Worm (Caenorhabditis elegans) whole organism, young adult: ENCODE data around the gene rft-2.

Experiments
- B0336.3 ChIP-seq: fragments of 200-800 bp; sonication (Bioruptor generic); IDR thresholded peaks from 2 replicates; pipeline ENCODE4 v1.3.6; 2022; ENCODE audit warnings: missing genetic modification characterization, missing compliant biosample characterization
- Y53F4B.3 ChIP-seq: fragments of 200-800 bp; sonication (Bioruptor generic); IDR thresholded peaks from 2 replicates; pipeline ENCODE4 v1.3.6; 2022; ENCODE audit warnings: missing genetic modification reagents, missing genetic modification characterization, missing compliant biosample characterization
- ama-1 ChIP-seq, 3 experiments: fragments of 150-350 bp in 1 of 3; sonication (generic microtip) in 2 of 3; optimal IDR thresholded peaks; 2 replicates each; lab custom pipeline; 2014 to 2018; ENCODE audit warnings: missing biosample characterization in 2 of 3, missing genetic modification characterization in 2 of 3, missing genetic modification reagents in 2 of 3
- ceh-27 ChIP-seq: fragments of 200-800 bp; sonication (Bioruptor generic); optimal IDR thresholded peaks from 2 replicates; lab custom pipeline; 2018; ENCODE audit warnings: mild to moderate bottlenecking, missing genetic modification characterization, moderate library complexity, missing compliant biosample characterization
- egl-44 ChIP-seq: fragments of 200-800 bp; sonication (Bioruptor generic); IDR thresholded peaks from 2 replicates; pipeline ENCODE4 v1.3.6; 2022; ENCODE audit warnings: missing genetic modification reagents, missing genetic modification characterization, missing compliant biosample characterization
- fkh-3 ChIP-seq: sonication (generic microtip); optimal IDR thresholded peaks from 2 replicates; lab custom pipeline; 2016; ENCODE audit warnings: mild to moderate bottlenecking, missing genetic modification characterization, missing compliant biosample characterization
- nfya-1 ChIP-seq: sonication (generic microtip); optimal IDR thresholded peaks from 2 replicates; lab custom pipeline; 2017; ENCODE audit warnings: antibody characterized with exemption, missing compliant biosample characterization, missing genetic modification characterization, borderline replicate concordance; ENCODE audit not compliant: insufficient read depth
- nhr-90 ChIP-seq: sonication (generic microtip); optimal IDR thresholded peaks from 2 replicates; lab custom pipeline; 2016; ENCODE audit warnings: missing genotype, mild to moderate bottlenecking, missing genetic modification characterization, missing compliant biosample characterization
- unc-62 ChIP-seq: fragments of 150-350 bp; optimal IDR thresholded peaks from 2 replicates; lab custom pipeline; 2014; ENCODE audit warnings: missing biosample characterization, missing genetic modification reagents, missing genetic modification characterization
- ztf-26 ChIP-seq: sonication (generic microtip); optimal IDR thresholded peaks from 2 replicates; lab custom pipeline; 2017; ENCODE audit warnings: missing genetic modification characterization, missing compliant biosample characterization

DNA sequence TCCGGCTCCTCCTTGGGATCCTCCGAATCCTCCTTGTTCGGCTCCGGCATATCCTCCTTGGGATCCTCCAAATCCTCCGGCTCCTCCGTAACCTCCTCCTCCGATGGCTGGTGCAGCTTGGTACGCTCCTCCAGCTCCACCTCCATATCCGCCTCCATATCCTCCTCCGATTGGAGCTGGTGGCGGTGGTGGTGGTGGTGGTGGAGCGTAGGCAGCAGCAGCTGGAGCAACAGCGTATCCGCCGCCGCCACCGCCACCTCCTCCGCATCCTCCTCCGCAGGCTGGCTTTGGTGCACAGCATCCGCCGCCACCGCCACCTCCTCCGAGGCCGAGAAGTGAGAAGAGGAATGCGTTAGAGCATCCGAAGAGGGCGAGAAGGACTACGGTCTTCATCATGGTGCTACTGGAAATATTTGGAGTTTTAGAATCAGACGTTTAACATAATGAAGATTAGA, 17.6 kb downstream of the rft-2 start, which contains the start of gene Y47D7A.15:
- no peak for TF ChIP-seq nhr-90 (tag; lab: Kevin White, UChicago)
- TF ChIP-seq nfya-1 (tag; lab: Kevin White, UChicago) = no peak
- TF ChIP-seq ztf-26 (tag; lab: Kevin White, UChicago) = no peak
- TF ChIP-seq fkh-3 (tag; lab: Kevin White, UChicago) = no peak
- no peak for TF ChIP-seq unc-62 (GFP tag; lab: Kevin White, UChicago)
- TF ChIP-seq B0336.3 (GFP tag; lab: Robert Waterston, UW) = no peak
- TF ChIP-seq Y53F4B.3 (GFP tag; lab: Robert Waterston, UW) = no peak
- no peak for TF ChIP-seq egl-44 (GFP tag; lab: Robert Waterston, UW)
- TF ChIP-seq ceh-27 = no peak
- TF ChIP-seq ama-1 (optimal IDR thresholded peaks at IDR 0.05; lab: Kevin White, UChicago) = no peak
- no peak for TF ChIP-seq ama-1 (GFP tag; optimal IDR thresholded peaks at IDR 0.05; lab: Kevin White, UChicago)
